Worm (Caenorhabditis elegans) whole organism, L1 larva: ENCODE measurements around the gene C05D2.8.

Source experiments
- C34B4.2 ChIP-seq: sonication (generic microtip); optimal IDR thresholded peaks from 2 replicates; lab custom pipeline; 2017; ENCODE audit warnings: mild to moderate bottlenecking, missing genetic modification characterization, missing compliant biosample characterization
- ama-1 ChIP-seq: fragments of 150-350 bp; optimal IDR thresholded peaks from 2 replicates; lab custom pipeline; 2014
- blmp-1 ChIP-seq: fragments of 150-350 bp; optimal IDR thresholded peaks from 2 replicates; lab custom pipeline; 2014; ENCODE audit warnings: missing biosample characterization, missing genetic modification characterization
- ceh-82 ChIP-seq, 3 experiments: fragments of 150-350 bp in 1 of 3; sonication (generic microtip) in 2 of 3; optimal IDR thresholded peaks; 2 replicates each; lab custom pipeline; 2014 to 2017; ENCODE audit warnings: missing biosample characterization in 3 of 3, missing genetic modification characterization in 3 of 3
- ceh-90 ChIP-seq: sonication (generic microtip); optimal IDR thresholded peaks from 2 replicates; lab custom pipeline; 2016; ENCODE audit warnings: missing genetic modification characterization, missing compliant biosample characterization
- dsc-1 ChIP-seq: sonication (generic microtip); optimal IDR thresholded peaks from 2 replicates; lab custom pipeline; 2016; ENCODE audit warnings: mild to moderate bottlenecking, missing genetic modification characterization, missing compliant biosample characterization
- efl-1 ChIP-seq, 4 experiments: fragments of 150-350 bp; optimal IDR thresholded peaks in 3 of 4; peaks in 1 of 4; 1 replicate in 1 of 4; 2 replicates in 3 of 4; lab custom pipeline; 2014; ENCODE audit warnings: missing biosample characterization in 2 of 4, missing genetic modification characterization in 2 of 4, missing genetic modification reagents in 2 of 4
- egl-13 ChIP-seq: sonication (generic microtip); optimal IDR thresholded peaks from 2 replicates; lab custom pipeline; 2016; ENCODE audit warnings: missing genotype, missing genetic modification reagents, missing genetic modification characterization, missing compliant biosample characterization
- elt-2 ChIP-seq: sonication (generic microtip); optimal IDR thresholded peaks from 2 replicates; lab custom pipeline; 2016; ENCODE audit warnings: missing genetic modification characterization, mild to moderate bottlenecking, inconsistent platforms, missing compliant biosample characterization, missing genetic modification reagents
- fkh-4 ChIP-seq: sonication (generic microtip); optimal IDR thresholded peaks from 2 replicates; lab custom pipeline; 2016; ENCODE audit warnings: missing compliant biosample characterization, missing genetic modification characterization, borderline replicate concordance
- fos-1 ChIP-seq: fragments of 150-350 bp; optimal IDR thresholded peaks from 2 replicates; lab custom pipeline; 2014; ENCODE audit warnings: missing biosample characterization, missing genetic modification characterization
- grh-1 ChIP-seq: fragments of 200-800 bp; sonication (Bioruptor generic); IDR thresholded peaks from 2 replicates; pipeline ENCODE4 v1.3.6; 2022; ENCODE audit warnings: missing genetic modification reagents, missing genetic modification characterization, missing compliant biosample characterization
- hlh-4 ChIP-seq: sonication (generic microtip); optimal IDR thresholded peaks from 2 replicates; lab custom pipeline; 2016; ENCODE audit warnings: mild to moderate bottlenecking, missing genetic modification characterization, missing compliant biosample characterization
- irx-1 ChIP-seq: sonication (generic microtip); optimal IDR thresholded peaks from 2 replicates; lab custom pipeline; 2016; ENCODE audit warnings: missing genetic modification characterization, missing compliant biosample characterization
- lin-14 ChIP-seq: fragments of 200-800 bp; sonication (Bioruptor generic); optimal IDR thresholded peaks from 2 replicates; lab custom pipeline; 2018; ENCODE audit warnings: mild to moderate bottlenecking, missing genetic modification characterization, moderate library complexity, missing compliant biosample characterization
- lsy-2 ChIP-seq, 2 experiments: fragments of 150-350 bp; optimal IDR thresholded peaks; 2 replicates each; lab custom pipeline; 2014; ENCODE audit warnings: missing biosample characterization in 2 of 2, missing genetic modification characterization in 2 of 2
- mdl-1 ChIP-seq, 2 experiments: fragments of 150-350 bp; optimal IDR thresholded peaks; 2 replicates each; lab custom pipeline; 2014 to 2017; ENCODE audit warnings: missing biosample characterization in 2 of 2, missing genetic modification characterization in 2 of 2, inconsistent platforms in 1 of 2
- mef-2 ChIP-seq: fragments of 150-350 bp; optimal IDR thresholded peaks from 2 replicates; lab custom pipeline; 2014; ENCODE audit warnings: missing biosample characterization, missing genetic modification characterization
- mep-1 ChIP-seq: fragments of 150-350 bp; optimal IDR thresholded peaks from 2 replicates; lab custom pipeline; 2014; ENCODE audit warnings: missing biosample characterization, missing genetic modification characterization
- nhr-19 ChIP-seq: fragments of 200-800 bp; sonication (Bioruptor generic); conservative IDR thresholded peaks from 2 replicates; pipeline ENCODE4 v1.3.6; 2022; ENCODE audit warnings: missing genetic modification characterization, missing compliant biosample characterization
- nhr-20 ChIP-seq: sonication (generic microtip); optimal IDR thresholded peaks from 2 replicates; lab custom pipeline; 2016; ENCODE audit warnings: mild to moderate bottlenecking, missing genetic modification characterization, missing compliant biosample characterization
- nhr-71 ChIP-seq: sonication (generic microtip); optimal IDR thresholded peaks from 2 replicates; lab custom pipeline; 2016; ENCODE audit warnings: mild to moderate bottlenecking, missing genetic modification characterization, moderate library complexity, missing compliant biosample characterization
- nhr-77 ChIP-seq: fragments of 150-350 bp; optimal IDR thresholded peaks from 2 replicates; lab custom pipeline; 2014; ENCODE audit warnings: missing biosample characterization, missing genetic modification characterization
- pag-3 ChIP-seq: sonication (generic microtip); optimal IDR thresholded peaks from 2 replicates; lab custom pipeline; 2017; ENCODE audit warnings: missing genetic modification characterization, mild to moderate bottlenecking, missing compliant biosample characterization, antibody characterized with exemption, borderline replicate concordance; ENCODE audit not compliant: insufficient read depth
- rnt-1 ChIP-seq: sonication (generic microtip); optimal IDR thresholded peaks from 2 replicates; lab custom pipeline; 2016; ENCODE audit warnings: mild to moderate bottlenecking, missing genetic modification characterization, moderate library complexity, missing compliant biosample characterization
- snpc-4 ChIP-seq: fragments of 150-350 bp; optimal IDR thresholded peaks from 2 replicates; lab custom pipeline; 2014; ENCODE audit warnings: missing biosample characterization, missing genetic modification characterization
- snu-23 ChIP-seq: sonication (generic microtip); optimal IDR thresholded peaks from 2 replicates; lab custom pipeline; 2016; ENCODE audit warnings: missing genetic modification characterization, missing compliant biosample characterization
- swsn-7 ChIP-seq: sonication (generic microtip); optimal IDR thresholded peaks from 2 replicates; lab custom pipeline; 2016; ENCODE audit warnings: missing genetic modification characterization, missing compliant biosample characterization
- tbx-2 ChIP-seq: sonication (generic microtip); optimal IDR thresholded peaks from 2 replicates; lab custom pipeline; 2016; ENCODE audit warnings: missing genetic modification characterization, missing compliant biosample characterization
- tlp-1 ChIP-seq: fragments of 150-350 bp; optimal IDR thresholded peaks from 2 replicates; lab custom pipeline; 2014; ENCODE audit warnings: missing biosample characterization, missing genetic modification characterization
- unc-130 ChIP-seq: fragments of 150-350 bp; optimal IDR thresholded peaks from 2 replicates; lab custom pipeline; 2017; ENCODE audit warnings: missing biosample characterization, missing genetic modification characterization, inconsistent platforms
- unc-98 ChIP-seq: fragments of 200-800 bp; sonication (Bioruptor generic); IDR thresholded peaks from 2 replicates; pipeline ENCODE4 v1.3.6; 2022; ENCODE audit warnings: missing genetic modification characterization, missing compliant biosample characterization

C05D2.8 gene

DNA sequence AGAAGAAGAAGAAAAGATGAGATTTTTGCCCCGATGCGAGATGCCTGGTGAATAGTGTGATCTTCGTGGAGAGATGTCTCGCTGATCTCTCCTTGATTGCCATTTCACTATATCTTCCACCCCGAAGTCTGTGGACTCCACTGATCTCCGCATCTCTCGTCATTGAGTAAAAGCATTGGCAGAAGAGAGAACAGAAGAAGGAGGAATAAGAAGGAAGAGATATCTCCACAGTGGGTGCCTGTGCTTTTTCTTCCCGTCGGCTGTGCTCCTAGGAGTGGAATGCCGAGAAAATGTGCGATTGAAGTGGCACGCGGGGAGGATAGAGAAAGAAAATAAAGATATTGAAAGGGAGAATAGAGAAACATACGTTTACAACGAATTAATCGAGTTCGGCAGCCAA is 46.5 kb downstream of the C05D2.8 start:
- peak; percentile 11 to 19 for TF ChIP-seq efl-1 (optimal IDR thresholded peaks at IDR 0.05; lab: Kevin White, UChicago)
- peak in 1 of 2 experiments; percentile 87 for TF ChIP-seq efl-1 (GFP tag; optimal IDR thresholded peaks at IDR 0.05 in 1 of 2; lab: Kevin White, UChicago)
- TF ChIP-seq blmp-1 (tag; lab: Kevin White, UChicago): peak; percentile 20
- peak; percentile 10 to 49 for TF ChIP-seq lsy-2 (tag; optimal IDR thresholded peaks at IDR 0.05; lab: Kevin White, UChicago)
- peak; percentile 39 for TF ChIP-seq nhr-19 (GFP tag; lab: Robert Waterston, UW)
- TF ChIP-seq lin-14 (GFP tag; lab: Kevin White, UChicago): peak; percentile 75
- no peak for TF ChIP-seq ceh-82 (tag; optimal IDR thresholded peaks at IDR 0.05; lab: Kevin White, UChicago)
- TF ChIP-seq elt-2 (tag; lab: Kevin White, UChicago): no peak
- no peak for TF ChIP-seq mef-2 (tag; lab: Kevin White, UChicago)
- no peak for TF ChIP-seq unc-98 (GFP tag; lab: Robert Waterston, UW)
- no peak for TF ChIP-seq ceh-90 (tag; lab: Kevin White, UChicago)
- no peak for TF ChIP-seq tlp-1 (tag; lab: Kevin White, UChicago)
- TF ChIP-seq unc-130 (tag; lab: Kevin White, UChicago): no peak
- no peak for TF ChIP-seq egl-13 (tag; lab: Kevin White, UChicago)
- TF ChIP-seq grh-1 (GFP tag; lab: Robert Waterston, UW): no peak
- TF ChIP-seq mdl-1 (tag; optimal IDR thresholded peaks at IDR 0.05; lab: Kevin White, UChicago): peak in 1 of 2 experiments; percentile 25
- TF ChIP-seq pag-3 (tag; lab: Kevin White, UChicago): peak; percentile 97
- peak; percentile 12 for TF ChIP-seq mep-1 (tag; lab: Kevin White, UChicago)
- TF ChIP-seq snpc-4 (tag; lab: Kevin White, UChicago): no peak
- TF ChIP-seq snu-23 (GFP tag; lab: Kevin White, UChicago): peak; percentile 41
- TF ChIP-seq tbx-2 (tag; lab: Kevin White, UChicago): peak; percentile 31
- no peak for TF ChIP-seq fos-1 (tag; lab: Kevin White, UChicago)
- peak; percentile 15 for TF ChIP-seq swsn-7 (tag; lab: Kevin White, UChicago)
- TF ChIP-seq ama-1 (lab: Kevin White, UChicago): no peak
- peak; percentile 24 for TF ChIP-seq nhr-20
- no peak for TF ChIP-seq fkh-4 (tag; lab: Kevin White, UChicago)
- no peak for TF ChIP-seq hlh-4 (tag; lab: Kevin White, UChicago)
- peak; percentile 51 for TF ChIP-seq nhr-77 (tag; lab: Kevin White, UChicago)
- TF ChIP-seq rnt-1 (tag; lab: Kevin White, UChicago): peak; percentile 54
- no peak for TF ChIP-seq C34B4.2 (tag; lab: Kevin White, UChicago)
- TF ChIP-seq dsc-1 (tag; lab: Kevin White, UChicago): peak; percentile 69
- TF ChIP-seq nhr-71 (tag; lab: Kevin White, UChicago): peak; percentile 69
- TF ChIP-seq irx-1 (tag; lab: Kevin White, UChicago): no peak
- TF ChIP-seq, all 84 proteins: peak for 16
